Worm (Caenorhabditis elegans) whole organism, midembryonic: ENCODE data around the gene M03E7.2.
"Not testable (repeated sequence)": the region's sequence is repeated elsewhere in the genome, so short reads cannot be mapped to it uniquely, and the experiment has no call there.

ENCODE experiments used
- T22C8.4 ChIP-seq: fragments of 200-800 bp; sonication (Bioruptor generic); IDR thresholded peaks from 2 replicates; pipeline ENCODE4 v1.3.6; 2022; ENCODE audit warnings: missing genetic modification characterization, missing compliant biosample characterization
- cog-1 ChIP-seq: sonication (generic microtip); optimal IDR thresholded peaks from 2 replicates; lab custom pipeline; 2016; ENCODE audit warnings: missing genetic modification characterization, missing compliant biosample characterization
- flt-1 ChIP-seq: fragments of 200-800 bp; sonication (Bioruptor generic); IDR thresholded peaks from 2 replicates; pipeline ENCODE4 v1.3.6; 2022; ENCODE audit warnings: missing genetic modification characterization, missing compliant biosample characterization
- klf-2 ChIP-seq: fragments of 200-800 bp; sonication (Bioruptor generic); conservative IDR thresholded peaks from 2 replicates; pipeline ENCODE4 v1.3.6; 2022; ENCODE audit warnings: missing genetic modification reagents, missing genetic modification characterization, missing compliant biosample characterization
- med-1 ChIP-seq: sonication (generic microtip); optimal IDR thresholded peaks from 2 replicates; lab custom pipeline; 2017; ENCODE audit warnings: missing genetic modification characterization, mild to moderate bottlenecking, missing compliant biosample characterization, antibody characterized with exemption, missing genetic modification reagents; ENCODE audit not compliant: insufficient read depth
- ref-1 ChIP-seq: fragments of 200-800 bp; sonication (Bioruptor generic); conservative IDR thresholded peaks from 2 replicates; pipeline ENCODE4 v1.3.6; 2022; ENCODE audit warnings: missing genetic modification reagents, missing genetic modification characterization, missing compliant biosample characterization
- tab-1 ChIP-seq: fragments of 200-800 bp; sonication (Bioruptor generic); IDR thresholded peaks from 2 replicates; pipeline ENCODE4 v1.3.6; 2022; ENCODE audit warnings: missing genetic modification characterization, missing compliant biosample characterization
- ztf-23 ChIP-seq: fragments of 200-800 bp; sonication (Bioruptor generic); IDR thresholded peaks from 2 replicates; pipeline ENCODE4 v1.3.6; 2022; ENCODE audit warnings: missing genetic modification reagents, missing genetic modification characterization, missing compliant biosample characterization
- ztf-29 ChIP-seq: fragments of 200-800 bp; sonication (Bioruptor generic); IDR thresholded peaks from 2 replicates; pipeline ENCODE4 v1.3.6; 2022; ENCODE audit warnings: missing genetic modification reagents, missing genetic modification characterization, missing compliant biosample characterization

DNA sequence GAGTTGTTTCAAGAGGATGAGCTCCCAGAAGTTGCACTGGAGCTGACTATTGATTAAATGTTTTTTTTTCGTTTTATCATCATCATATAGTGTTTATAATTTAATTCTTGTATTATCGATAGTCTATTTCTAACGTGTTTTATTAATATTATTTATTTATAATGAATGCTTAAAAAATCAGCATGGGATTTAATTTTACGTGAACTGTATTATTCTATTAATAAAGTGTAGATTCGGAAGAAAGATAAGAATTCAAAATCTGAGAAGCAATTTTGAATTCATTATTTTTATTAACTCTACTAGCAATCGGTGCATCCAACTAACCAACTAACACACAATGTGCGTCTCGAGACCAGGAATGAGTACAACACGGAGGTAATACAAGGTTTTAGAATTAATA lies 45.9 kb downstream of the M03E7.2 start, which contains the start of gene C14C11.1:
- not testable (repeated sequence) for TF ChIP-seq ztf-23 (GFP tag; lab: Robert Waterston, UW); T22C8.4 (GFP tag; lab: Robert Waterston, UW); klf-2 (GFP tag; lab: Robert Waterston, UW); flt-1; cog-1 (tag; lab: Kevin White, UChicago); ref-1 (GFP tag; lab: Robert Waterston, UW); ztf-29 (GFP tag; lab: Robert Waterston, UW); tab-1 (GFP tag; lab: Robert Waterston, UW); med-1 (GFP tag; lab: Kevin White, UChicago)
